Worm (Caenorhabditis elegans): Measurements from ENCODE around the gene C09F12.2.

Gene C09F12.2

ce11 chrX:11093985-11094593, 40.4 kb downstream of the C09F12.2 start (continued):
- TF ChIP-seq Y53F4B.3 (GFP tag; IDR thresholded peaks at IDR 0.05): no peak
- TF ChIP-seq repo-1 (tag; optimal IDR thresholded peaks at IDR 0.05): peak; percentile 100
- TF ChIP-seq F23B12.7 (tag; optimal IDR thresholded peaks at IDR 0.05; ENCODE audit: insufficient read depth): peak; percentile 98
- TF ChIP-seq ZK185.1 (tag; optimal IDR thresholded peaks at IDR 0.05; ENCODE audit: poor library complexity, severe bottlenecking): peak; percentile 99
- TF ChIP-seq tlf-1 (GFP tag; optimal IDR thresholded peaks at IDR 0.05): peak; percentile 99
- no peak for TF ChIP-seq ama-1 (optimal IDR thresholded peaks at IDR 0.05)
- TF ChIP-seq ama-1 (GFP tag; optimal IDR thresholded peaks at IDR 0.05): peak in 1 of 2 experiments; percentile 93
- TF ChIP-seq cebp-1 (GFP tag; IDR thresholded peaks at IDR 0.05): peak; percentile 80
- peak; percentile 98 for TF ChIP-seq cebp-1 (tag; optimal IDR thresholded peaks at IDR 0.05)
- peak; percentile 99 for TF ChIP-seq atf-7 (tag; optimal IDR thresholded peaks at IDR 0.05)
- TF ChIP-seq mxl-1 (tag; optimal IDR thresholded peaks at IDR 0.05): peak; percentile 83
- TF ChIP-seq nhr-179 (tag; optimal IDR thresholded peaks at IDR 0.05): peak; percentile 86
- TF ChIP-seq let-607 (tag; optimal IDR thresholded peaks at IDR 0.05): peak; percentile 61 to 96
- peak; percentile 69 for TF ChIP-seq fkh-3 (tag; optimal IDR thresholded peaks at IDR 0.05)
- TF ChIP-seq ztf-26 (tag; optimal IDR thresholded peaks at IDR 0.05): peak; percentile 100
- peak; percentile 98 for TF ChIP-seq nhr-80 (tag; optimal IDR thresholded peaks at IDR 0.05)
- TF ChIP-seq Y67H2A.10 (GFP tag; conservative IDR thresholded peaks at IDR 0.05): 0 out of 2 replicates have a peak, but pooled peaks have one; percentile 20
- peak; percentile 96 for TF ChIP-seq lir-1 (GFP tag; conservative IDR thresholded peaks at IDR 0.05)
- TF ChIP-seq bed-1 (GFP tag; IDR thresholded peaks at IDR 0.05): peak; percentile 96
- TF ChIP-seq ccch-3 (GFP tag; optimal IDR thresholded peaks at IDR 0.05): peak; percentile 96
- peak; percentile 97 for TF ChIP-seq F22D6.2 (tag; optimal IDR thresholded peaks at IDR 0.05)
- TF ChIP-seq ztf-18 (tag; optimal IDR thresholded peaks at IDR 0.05): peak; percentile 80
- TF ChIP-seq ceh-58 (GFP tag; IDR thresholded peaks at IDR 0.05): peak; percentile 91
- peak; percentile 97 for TF ChIP-seq hmg-20 (GFP tag; IDR thresholded peaks at IDR 0.05)
- TF ChIP-seq C06A6.2 (GFP tag; conservative IDR thresholded peaks at IDR 0.05): peak; percentile 98
- TF ChIP-seq xnd-1 (tag; optimal IDR thresholded peaks at IDR 0.05): no peak
- TF ChIP-seq ceh-27 (GFP tag; optimal IDR thresholded peaks at IDR 0.05): peak; percentile 100
- peak; percentile 96 for TF ChIP-seq F57A8.1 (GFP tag; optimal IDR thresholded peaks at IDR 0.05)
- no peak for TF ChIP-seq hlh-26 (GFP tag; conservative IDR thresholded peaks at IDR 0.05)
- TF ChIP-seq mes-4 (tag; optimal IDR thresholded peaks at IDR 0.05): no peak
- no peak for TF ChIP-seq dpl-1 (GFP tag; optimal IDR thresholded peaks at IDR 0.05)
- peak; percentile 93 for TF ChIP-seq let-526 (GFP tag; IDR thresholded peaks at IDR 0.05)
- 0 out of 2 replicates have a peak, but pooled peaks have one; percentile 13 for TF ChIP-seq attf-6 (GFP tag; IDR thresholded peaks at IDR 0.05)
- 0 out of 2 replicates have a peak, but pooled peaks have one; percentile 50 for TF ChIP-seq Y95B8A.8 (GFP tag; IDR thresholded peaks at IDR 0.05)
- peak; percentile 71 for TF ChIP-seq hsf-1 (GFP tag; IDR thresholded peaks at IDR 0.05)
- TF ChIP-seq mel-28 (tag; optimal IDR thresholded peaks at IDR 0.05; ENCODE audit: borderline replicate concordance): peak; percentile 51
- TF ChIP-seq dpff-1 (tag; optimal IDR thresholded peaks at IDR 0.05): peak; percentile 97
- TF ChIP-seq somi-1 (GFP tag; optimal IDR thresholded peaks at IDR 0.05): peak; percentile 99
- peak; percentile 82 for TF ChIP-seq tbp1 (GFP tag; optimal IDR thresholded peaks at IDR 0.05)
- peak; percentile 78 for TF ChIP-seq unc-62 (GFP tag; optimal IDR thresholded peaks at IDR 0.05)
- TF ChIP-seq ceh-40 (GFP tag; IDR thresholded peaks at IDR 0.05): peak; percentile 91
- peak; percentile 95 for TF ChIP-seq ekl-4 (GFP tag; IDR thresholded peaks at IDR 0.05)
- TF ChIP-seq nhr-90 (tag; optimal IDR thresholded peaks at IDR 0.05): peak; percentile 95
- peak; percentile 82 for TF ChIP-seq athp-1 (tag; optimal IDR thresholded peaks at IDR 0.05)
- TF ChIP-seq sdz-38 (tag; optimal IDR thresholded peaks at IDR 0.05): no peak
- peak; percentile 94 for TF ChIP-seq lin-54 (GFP tag; optimal IDR thresholded peaks at IDR 0.05)
- TF ChIP-seq mcd-1 (GFP tag; IDR thresholded peaks at IDR 0.05): peak; percentile 93
- TF ChIP-seq F33H1.4 (GFP tag; IDR thresholded peaks at IDR 0.05): peak; percentile 53
- TF ChIP-seq cebp-2 (GFP tag; IDR thresholded peaks at IDR 0.05): peak; percentile 99

Measured in whole organism, young adult.